Worm (Caenorhabditis elegans) whole organism, late embryonic: ENCODE data around the gene wdfy-2.

ENCODE experiments used
- C08G9.2 ChIP-seq: sonication (generic microtip); optimal IDR thresholded peaks from 2 replicates; lab custom pipeline; 2016; ENCODE audit warnings: mild to moderate bottlenecking, missing genetic modification characterization, moderate library complexity, missing compliant biosample characterization
- C38D4.7 ChIP-seq: fragments of 200-800 bp; sonication (Bioruptor generic); optimal IDR thresholded peaks from 2 replicates; lab custom pipeline; 2018; ENCODE audit warnings: mild to moderate bottlenecking, missing genetic modification characterization, moderate library complexity, missing compliant biosample characterization
- K02D7.2 ChIP-seq: sonication (generic microtip); optimal IDR thresholded peaks from 2 replicates; lab custom pipeline; 2017; ENCODE audit warnings: mild to moderate bottlenecking, missing genetic modification characterization, missing compliant biosample characterization
- K09A11.1 ChIP-seq: sonication (generic microtip); optimal IDR thresholded peaks from 2 replicates; lab custom pipeline; 2017; ENCODE audit warnings: antibody characterized with exemption, mild to moderate bottlenecking, missing genetic modification characterization, missing compliant biosample characterization; ENCODE audit not compliant: insufficient read depth
- T23F11.4 ChIP-seq: fragments of 200-800 bp; sonication (Bioruptor generic); optimal IDR thresholded peaks from 2 replicates; lab custom pipeline; 2018; ENCODE audit warnings: mild to moderate bottlenecking, missing genetic modification characterization, missing compliant biosample characterization
- Y22D7AL.16 ChIP-seq: sonication (generic microtip); optimal IDR thresholded peaks from 2 replicates; lab custom pipeline; 2016; ENCODE audit warnings: missing genetic modification characterization, missing compliant biosample characterization
- ahr-1 ChIP-seq: sonication (generic microtip); optimal IDR thresholded peaks from 2 replicates; lab custom pipeline; 2016; ENCODE audit warnings: missing genetic modification characterization, missing compliant biosample characterization
- ama-1 ChIP-seq: fragments of 150-350 bp; optimal IDR thresholded peaks from 2 replicates; lab custom pipeline; 2014
- ceh-14 ChIP-seq: sonication (generic microtip); optimal IDR thresholded peaks from 2 replicates; lab custom pipeline; 2016; ENCODE audit warnings: missing genotype, missing genetic modification characterization, missing compliant biosample characterization
- ceh-18 ChIP-seq: sonication (generic microtip); optimal IDR thresholded peaks from 2 replicates; lab custom pipeline; 2016; ENCODE audit warnings: missing genetic modification characterization, missing compliant biosample characterization
- ceh-19 ChIP-seq: fragments of 200-800 bp; sonication (Bioruptor generic); optimal IDR thresholded peaks from 2 replicates; lab custom pipeline; 2018; ENCODE audit warnings: mild to moderate bottlenecking, missing genetic modification characterization, missing compliant biosample characterization
- ceh-30 ChIP-seq: fragments of 150-350 bp; optimal IDR thresholded peaks from 2 replicates; lab custom pipeline; 2014; ENCODE audit warnings: missing biosample characterization, missing genetic modification characterization
- ceh-31 ChIP-seq: sonication (generic microtip); optimal IDR thresholded peaks from 2 replicates; lab custom pipeline; 2016; ENCODE audit warnings: missing genetic modification characterization, missing compliant biosample characterization
- ceh-34 ChIP-seq: sonication (generic microtip); optimal IDR thresholded peaks from 2 replicates; lab custom pipeline; 2016; ENCODE audit warnings: mild to moderate bottlenecking, missing genetic modification characterization, missing compliant biosample characterization
- ceh-48 ChIP-seq: sonication (generic microtip); optimal IDR thresholded peaks from 2 replicates; lab custom pipeline; 2016; ENCODE audit warnings: missing genetic modification characterization, inconsistent platforms, missing compliant biosample characterization
- ceh-9 ChIP-seq: sonication (generic microtip); optimal IDR thresholded peaks from 2 replicates; lab custom pipeline; 2016; ENCODE audit warnings: mild to moderate bottlenecking, missing genetic modification characterization, inconsistent platforms, missing compliant biosample characterization
- che-1 ChIP-seq: sonication (generic microtip); optimal IDR thresholded peaks from 2 replicates; lab custom pipeline; 2016; ENCODE audit warnings: mild to moderate bottlenecking, missing genetic modification characterization, missing compliant biosample characterization
- dmd-4 ChIP-seq: sonication (generic microtip); optimal IDR thresholded peaks from 2 replicates; lab custom pipeline; 2016; ENCODE audit warnings: borderline replicate concordance, missing genetic modification characterization, missing compliant biosample characterization
- elt-2 ChIP-seq: sonication (generic microtip); optimal IDR thresholded peaks from 2 replicates; lab custom pipeline; 2016; ENCODE audit warnings: missing genetic modification reagents, missing genetic modification characterization, missing compliant biosample characterization
- elt-4 ChIP-seq: sonication (generic microtip); optimal IDR thresholded peaks from 2 replicates; lab custom pipeline; 2016; ENCODE audit warnings: missing genetic modification characterization, missing compliant biosample characterization
- ets-4 ChIP-seq: sonication (generic microtip); optimal IDR thresholded peaks from 2 replicates; lab custom pipeline; 2016; ENCODE audit warnings: missing genetic modification characterization, missing compliant biosample characterization
- fax-1 ChIP-seq: sonication (generic microtip); optimal IDR thresholded peaks from 2 replicates; lab custom pipeline; 2016; ENCODE audit warnings: missing genotype, missing genetic modification characterization, missing compliant biosample characterization
- fkh-10 ChIP-seq: fragments of 150-350 bp; optimal IDR thresholded peaks from 2 replicates; lab custom pipeline; 2014; ENCODE audit warnings: missing biosample characterization, missing genetic modification reagents, missing genetic modification characterization
- fkh-6 ChIP-seq: sonication (generic microtip); optimal IDR thresholded peaks from 2 replicates; lab custom pipeline; 2016; ENCODE audit warnings: missing genetic modification characterization, missing compliant biosample characterization
- gmeb-2 ChIP-seq: sonication (generic microtip); optimal IDR thresholded peaks from 2 replicates; lab custom pipeline; 2016; ENCODE audit warnings: missing genetic modification characterization, inconsistent platforms, missing compliant biosample characterization
- hlh-13 ChIP-seq: fragments of 200-800 bp; sonication (Bioruptor generic); optimal IDR thresholded peaks from 2 replicates; lab custom pipeline; 2018; ENCODE audit warnings: mild to moderate bottlenecking, missing genetic modification characterization, missing compliant biosample characterization
- hlh-30 ChIP-seq: sonication (generic microtip); optimal IDR thresholded peaks from 2 replicates; lab custom pipeline; 2017; ENCODE audit warnings: antibody characterized with exemption, missing genetic modification characterization, missing compliant biosample characterization; ENCODE audit not compliant: insufficient read depth
- lim-6 ChIP-seq: sonication (generic microtip); optimal IDR thresholded peaks from 2 replicates; lab custom pipeline; 2016; ENCODE audit warnings: missing genetic modification characterization, missing compliant biosample characterization
- lin-11 ChIP-seq: fragments of 200-800 bp; sonication (Bioruptor generic); optimal IDR thresholded peaks from 2 replicates; lab custom pipeline; 2018; ENCODE audit warnings: mild to moderate bottlenecking, missing genetic modification characterization, missing compliant biosample characterization
- madf-2 ChIP-seq: sonication (generic microtip); optimal IDR thresholded peaks from 2 replicates; lab custom pipeline; 2017; ENCODE audit warnings: missing genetic modification characterization, missing compliant biosample characterization
- mec-3 ChIP-seq: sonication (generic microtip); optimal IDR thresholded peaks from 2 replicates; lab custom pipeline; 2016; ENCODE audit warnings: borderline replicate concordance, missing genetic modification characterization, missing compliant biosample characterization
- nfya-1 ChIP-seq: sonication (generic microtip); optimal IDR thresholded peaks from 2 replicates; lab custom pipeline; 2017; ENCODE audit warnings: missing genetic modification characterization, mild to moderate bottlenecking, missing compliant biosample characterization, antibody characterized with exemption, moderate library complexity
- nhr-11 ChIP-seq: fragments of 150-350 bp; optimal IDR thresholded peaks from 2 replicates; lab custom pipeline; 2014; ENCODE audit warnings: missing biosample characterization, missing genetic modification characterization
- nhr-232 ChIP-seq: sonication (generic microtip); optimal IDR thresholded peaks from 2 replicates; lab custom pipeline; 2016; ENCODE audit warnings: missing genetic modification characterization, missing compliant biosample characterization
- odd-2 ChIP-seq: sonication (generic microtip); optimal IDR thresholded peaks from 2 replicates; lab custom pipeline; 2017; ENCODE audit warnings: antibody characterized with exemption, mild to moderate bottlenecking, missing genetic modification characterization, missing compliant biosample characterization
- pat-9 ChIP-seq: fragments of 200-800 bp; sonication (Bioruptor generic); optimal IDR thresholded peaks from 2 replicates; lab custom pipeline; 2018; ENCODE audit warnings: mild to moderate bottlenecking, missing genetic modification characterization, moderate library complexity, missing compliant biosample characterization
- pax-1 ChIP-seq: fragments of 150-350 bp; optimal IDR thresholded peaks from 2 replicates; lab custom pipeline; 2014; ENCODE audit warnings: missing biosample characterization, missing genetic modification characterization
- pha-2 ChIP-seq: sonication (generic microtip); optimal IDR thresholded peaks from 2 replicates; lab custom pipeline; 2017; ENCODE audit warnings: mild to moderate bottlenecking, missing genetic modification characterization, missing compliant biosample characterization
- pha-4 ChIP-seq: fragments of 150-350 bp; optimal IDR thresholded peaks from 2 replicates; lab custom pipeline; 2018; ENCODE audit warnings: missing biosample characterization, missing genetic modification reagents, missing genetic modification characterization
- pqm-1 ChIP-seq: sonication (generic microtip); optimal IDR thresholded peaks from 2 replicates; lab custom pipeline; 2016; ENCODE audit warnings: missing genetic modification characterization, missing compliant biosample characterization
- pros-1 ChIP-seq: fragments of 150-350 bp; optimal IDR thresholded peaks from 2 replicates; lab custom pipeline; 2014; ENCODE audit warnings: missing biosample characterization, missing genetic modification reagents, missing genetic modification characterization
- ref-2 ChIP-seq: sonication (generic microtip); optimal IDR thresholded peaks from 2 replicates; lab custom pipeline; 2016; ENCODE audit warnings: missing genetic modification characterization, missing compliant biosample characterization
- rnt-1 ChIP-seq: sonication (generic microtip); optimal IDR thresholded peaks from 2 replicates; lab custom pipeline; 2016; ENCODE audit warnings: missing genetic modification characterization, missing compliant biosample characterization
- sdc-2 ChIP-seq: sonication (generic microtip); optimal IDR thresholded peaks from 2 replicates; lab custom pipeline; 2016; ENCODE audit warnings: missing genotype, missing genetic modification characterization, missing compliant biosample characterization
- syd-9 ChIP-seq: sonication (generic microtip); optimal IDR thresholded peaks from 2 replicates; lab custom pipeline; 2016; ENCODE audit warnings: mild to moderate bottlenecking, missing genetic modification characterization, moderate library complexity, missing compliant biosample characterization
- tbx-2 ChIP-seq: sonication (generic microtip); optimal IDR thresholded peaks from 2 replicates; lab custom pipeline; 2016; ENCODE audit warnings: missing genetic modification characterization, missing compliant biosample characterization
- tbx-7 ChIP-seq: sonication (generic microtip); optimal IDR thresholded peaks from 2 replicates; lab custom pipeline; 2016; ENCODE audit warnings: missing genotype, missing genetic modification characterization, missing compliant biosample characterization
- ttx-3 ChIP-seq: sonication (generic microtip); optimal IDR thresholded peaks from 2 replicates; lab custom pipeline; 2016; ENCODE audit warnings: missing genetic modification reagents, missing genetic modification characterization, missing compliant biosample characterization
- unc-3 ChIP-seq, 2 experiments: fragments of 200-800 bp in 1 of 2; sonication (Bioruptor generic) in 1 of 2; sonication (generic microtip) in 1 of 2; conservative IDR thresholded peaks in 1 of 2; optimal IDR thresholded peaks in 1 of 2; 2 replicates each; pipeline versions ENCODE4 v1.3.6 to Lab custom; 2016 to 2022; ENCODE audit warnings: missing compliant biosample characterization in 2 of 2, missing genetic modification characterization in 2 of 2, missing genetic modification reagents in 1 of 2
- unc-42 ChIP-seq: sonication (generic microtip); optimal IDR thresholded peaks from 2 replicates; lab custom pipeline; 2016; ENCODE audit warnings: missing genotype, missing genetic modification characterization, missing compliant biosample characterization
- unc-55 ChIP-seq: sonication (generic microtip); optimal IDR thresholded peaks from 2 replicates; lab custom pipeline; 2017; ENCODE audit warnings: missing biosample characterization, missing genetic modification reagents, missing genetic modification characterization
- unc-86 ChIP-seq: sonication (generic microtip); optimal IDR thresholded peaks from 2 replicates; lab custom pipeline; 2016; ENCODE audit warnings: missing genetic modification characterization, missing compliant biosample characterization
- zip-5 ChIP-seq: sonication (generic microtip); optimal IDR thresholded peaks from 2 replicates; lab custom pipeline; 2016; ENCODE audit warnings: missing genetic modification characterization, missing compliant biosample characterization

The wdfy-2 gene

DNA sequence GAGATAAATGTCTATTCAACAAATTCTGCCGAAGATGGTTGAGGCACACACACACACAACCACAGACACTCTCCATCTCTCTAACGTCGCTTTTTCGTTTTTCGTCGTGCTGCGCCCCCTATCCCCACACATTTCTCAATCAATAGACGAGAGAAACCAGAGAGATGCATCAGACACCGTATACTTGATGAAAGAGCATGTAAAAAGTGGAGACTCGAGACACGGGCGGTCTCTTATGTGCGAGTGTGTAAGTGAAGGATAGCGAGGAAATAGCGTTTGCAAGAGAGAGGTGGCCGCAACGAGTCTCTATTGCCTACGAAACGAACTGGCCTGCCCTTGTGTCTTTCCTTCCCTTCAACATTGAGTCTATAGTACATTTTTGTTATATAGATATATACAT is 36.9 kb upstream of the wdfy-2 start:
- peak; percentile 67 for TF ChIP-seq ref-2
- no peak for TF ChIP-seq mec-3
- TF ChIP-seq pha-2, result no peak
- peak; percentile 35 for TF ChIP-seq pqm-1 (tag; lab: Kevin White, UChicago)
- peak; percentile 27 for TF ChIP-seq pros-1 (tag; lab: Kevin White, UChicago)
- no peak for TF ChIP-seq pha-4 (tag; lab: Kevin White, UChicago)
- no peak for TF ChIP-seq Y22D7AL.16
- TF ChIP-seq fkh-10, result no peak
- TF ChIP-seq elt-2 (tag; lab: Kevin White, UChicago), result peak; percentile 25
- no peak for TF ChIP-seq elt-4 (tag; lab: Kevin White, UChicago)
- TF ChIP-seq ceh-9 (tag; lab: Kevin White, UChicago), result no peak
- TF ChIP-seq hlh-30 (tag; lab: Kevin White, UChicago), result peak; percentile 83
- no peak for TF ChIP-seq dmd-4
- no peak for TF ChIP-seq tbx-7 (tag; lab: Kevin White, UChicago)
- TF ChIP-seq C38D4.7 (GFP tag; lab: Kevin White, UChicago), result no peak
- peak; percentile 26 for TF ChIP-seq syd-9
- TF ChIP-seq ceh-14 (tag; lab: Kevin White, UChicago), result peak; percentile 3
- TF ChIP-seq madf-2 (tag; lab: Kevin White, UChicago), result no peak
- TF ChIP-seq rnt-1 (tag; lab: Kevin White, UChicago), result peak; percentile 55
- TF ChIP-seq nfya-1 (tag; lab: Kevin White, UChicago), result peak; percentile 93
- TF ChIP-seq ceh-48 (tag; lab: Kevin White, UChicago), result peak; percentile 85
- no peak for TF ChIP-seq C08G9.2 (tag; lab: Kevin White, UChicago)
- TF ChIP-seq unc-86 (tag; lab: Kevin White, UChicago), result no peak
- TF ChIP-seq hlh-13 (GFP tag; lab: Kevin White, UChicago), result no peak
- TF ChIP-seq gmeb-2 (tag; lab: Kevin White, UChicago), result no peak
- TF ChIP-seq ceh-30, result peak; percentile 86
- TF ChIP-seq unc-55, result peak; percentile 83
- no peak for TF ChIP-seq pat-9 (tag; lab: Kevin White, UChicago)
- peak; percentile 47 for TF ChIP-seq K09A11.1 (tag; lab: Kevin White, UChicago)
- TF ChIP-seq lin-11 (tag; lab: Kevin White, UChicago), result no peak
- peak; percentile 84 for TF ChIP-seq tbx-2
- TF ChIP-seq odd-2 (tag; lab: Kevin White, UChicago), result no peak
- no peak for TF ChIP-seq zip-5 (tag; lab: Kevin White, UChicago)
- TF ChIP-seq fkh-6 (tag; lab: Kevin White, UChicago), result no peak
- no peak for TF ChIP-seq T23F11.4
- TF ChIP-seq K02D7.2 (tag; lab: Kevin White, UChicago), result no peak
- TF ChIP-seq ceh-34 (tag; lab: Kevin White, UChicago), result peak; percentile 69
- no peak for TF ChIP-seq unc-3 (GFP tag; conservative IDR thresholded peaks at IDR 0.05; lab: Robert Waterston, UW)
- TF ChIP-seq unc-3 (tag; optimal IDR thresholded peaks at IDR 0.05; lab: Kevin White, UChicago), result peak; percentile 0
- no peak for TF ChIP-seq nhr-11 (tag; lab: Kevin White, UChicago)
- peak; percentile 10 for TF ChIP-seq ttx-3 (tag; lab: Kevin White, UChicago)
- peak; percentile 37 for TF ChIP-seq ets-4 (tag; lab: Kevin White, UChicago)
- TF ChIP-seq ceh-18 (tag; lab: Kevin White, UChicago), result peak; percentile 88
- peak; percentile 28 for TF ChIP-seq ceh-19 (GFP tag; lab: Kevin White, UChicago)
- no peak for TF ChIP-seq sdc-2
- TF ChIP-seq lim-6 (tag; lab: Kevin White, UChicago), result no peak
- peak; percentile 11 for TF ChIP-seq fax-1 (tag; lab: Kevin White, UChicago)
- no peak for TF ChIP-seq ama-1
- no peak for TF ChIP-seq che-1
- no peak for TF ChIP-seq nhr-232 (tag; lab: Kevin White, UChicago)
- peak; percentile 18 for TF ChIP-seq pax-1 (tag; lab: Kevin White, UChicago)
- TF ChIP-seq ahr-1 (tag; lab: Kevin White, UChicago), result no peak
- TF ChIP-seq unc-42 (tag; lab: Kevin White, UChicago), result peak; percentile 56
- peak; percentile 91 for TF ChIP-seq ceh-31
